Worm (Caenorhabditis elegans): ENCODE results near the gene Y39H10B.3.

ce11 chrV:3712192-3712591, 41.6 kb downstream of the Y39H10B.3 start:
- TF ChIP-seq hmbx-1 (tag; optimal IDR thresholded peaks at IDR 0.05) (no peak), hnd-1 (tag; optimal IDR thresholded peaks at IDR 0.05) (no peak), ets-7 (tag; optimal IDR thresholded peaks at IDR 0.05) (no peak), B0310.2 (tag; optimal IDR thresholded peaks at IDR 0.05) (no peak), flt-1 (GFP tag; IDR thresholded peaks at IDR 0.05) (no peak), ama-1 (optimal IDR thresholded peaks at IDR 0.05) (no peak)
